Worm (Caenorhabditis elegans) whole organism, L4 larva: ENCODE results near the gene F58G1.8.

ENCODE experiments used
- ceh-28 ChIP-seq: fragments of 150-350 bp; optimal IDR thresholded peaks from 2 replicates; lab custom pipeline; 2014; ENCODE audit warnings: missing biosample characterization, missing genetic modification reagents, missing genetic modification characterization
- lsy-2 ChIP-seq, 2 experiments: fragments of 150-350 bp in 1 of 2; sonication (generic microtip) in 1 of 2; optimal IDR thresholded peaks; 2 replicates each; lab custom pipeline; 2014 to 2017; ENCODE audit warnings: missing biosample characterization in 2 of 2, missing genetic modification characterization in 2 of 2
- nhr-25 ChIP-seq: sonication (generic microtip); optimal IDR thresholded peaks from 2 replicates; lab custom pipeline; 2017; ENCODE audit warnings: missing genetic modification characterization, mild to moderate bottlenecking, missing compliant biosample characterization, antibody characterized with exemption, moderate library complexity, borderline replicate concordance; ENCODE audit not compliant: insufficient read depth

DNA sequence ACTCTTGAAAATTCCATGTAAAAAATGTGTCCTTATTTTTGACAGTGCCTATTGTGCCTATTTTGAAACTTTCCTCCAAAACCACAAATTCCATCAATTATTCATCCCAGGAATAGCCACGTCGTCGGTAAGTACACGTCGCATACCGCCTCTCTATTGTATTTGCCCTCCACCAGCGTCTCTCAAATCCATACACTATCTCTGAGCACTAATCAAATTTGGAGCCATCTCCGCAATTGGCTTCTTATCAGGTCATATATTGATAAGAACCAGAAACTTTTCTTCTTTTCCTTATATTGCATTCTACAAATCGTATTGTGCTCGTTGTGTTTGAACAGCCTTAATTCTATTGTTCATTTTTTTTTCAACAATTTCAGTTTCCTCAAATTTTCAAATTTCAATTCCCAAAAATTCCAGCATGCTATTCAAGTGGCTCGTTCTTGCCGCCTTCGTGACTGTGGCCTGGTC is 6.0 kb upstream of the F58G1.8 start, which contains the start of gene dct-18:
- no peak for TF ChIP-seq lsy-2 (tag; optimal IDR thresholded peaks at IDR 0.05; lab: Kevin White, UChicago)
- no peak for TF ChIP-seq nhr-25
- no peak for TF ChIP-seq ceh-28 (tag; lab: Kevin White, UChicago)
